Fruit fly (Drosophila melanogaster): ENCODE data around the gene sgg.

DNA sequence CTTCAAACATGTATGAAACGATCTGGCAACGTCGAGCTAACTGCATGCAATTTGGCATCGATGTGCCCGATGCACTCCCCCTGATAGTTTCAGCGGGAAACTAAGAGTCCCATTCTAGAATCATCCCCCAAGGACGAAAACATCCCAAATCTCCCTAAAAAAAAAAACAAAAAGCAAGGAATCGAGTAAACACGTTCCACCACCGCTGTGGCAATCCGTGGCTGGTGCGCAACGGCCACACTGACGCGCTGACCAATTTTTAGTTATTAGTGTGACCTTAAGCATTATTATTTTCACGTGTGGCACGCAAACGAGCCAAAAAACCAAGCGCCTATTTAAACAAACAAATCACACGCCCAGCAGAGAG, 48.1 kb upstream of the sgg start, which contains the start of gene wds:
- TF ChIP-seq CTCF (optimal IDR thresholded peaks at IDR 0.05) (peak in 1 of 2 experiments; percentile 19), CG8478 (optimal IDR thresholded peaks at IDR 0.05) (no peak)

All from S2 (cell line).